Fruit fly (Drosophila melanogaster) whole organism, embryonic: ENCODE results near the gene CG9799.

Experiments
- Asciz ChIP-seq: fragments of 200-800 bp; sonication (Bioruptor generic); optimal IDR thresholded peaks from 2 replicates; lab custom pipeline; 2017; ENCODE audit warnings: missing biosample characterization, mild to moderate bottlenecking, missing genetic modification characterization, missing genetic modification reagents
- CG10147 ChIP-seq: fragments of 200-800 bp; sonication (Bioruptor generic); optimal IDR thresholded peaks from 2 replicates; lab custom pipeline; 2019; ENCODE audit warnings: missing biosample characterization, mild to moderate bottlenecking, missing genetic modification characterization, moderate library complexity
- CG11696 ChIP-seq: fragments of 200-800 bp; sonication (Bioruptor generic); IDR thresholded peaks from 2 replicates; pipeline ENCODE4 v1.3.6; 2022; ENCODE audit warnings: missing biosample characterization, missing genetic modification characterization
- CG13296 ChIP-seq: fragments of 200-800 bp; sonication (Bioruptor generic); optimal IDR thresholded peaks from 3 replicates; lab custom pipeline; 2018; ENCODE audit warnings: missing biosample characterization, mild to moderate bottlenecking, missing genetic modification characterization
- CG15696 ChIP-seq: fragments of 200-800 bp; sonication (Bioruptor generic); optimal IDR thresholded peaks from 2 replicates; lab custom pipeline; 2019; ENCODE audit warnings: missing biosample characterization, mild to moderate bottlenecking, missing genetic modification characterization, moderate library complexity
- CG16779 ChIP-seq: fragments of 200-800 bp; sonication (Bioruptor generic); IDR thresholded peaks from 2 replicates; pipeline ENCODE4 v1.3.6; 2022; ENCODE audit warnings: missing biosample characterization, missing genetic modification characterization
- CG17328 ChIP-seq: fragments of 200-800 bp; sonication (Bioruptor generic); IDR thresholded peaks from 2 replicates; pipeline ENCODE4 v1.3.6; 2022; ENCODE audit warnings: missing biosample characterization, missing genetic modification characterization
- CG17359 ChIP-seq: fragments of 200-800 bp; sonication (Bioruptor generic); optimal IDR thresholded peaks from 3 replicates; lab custom pipeline; 2018; ENCODE audit warnings: missing biosample characterization, mild to moderate bottlenecking, missing genetic modification characterization, moderate library complexity
- CG17568 ChIP-seq: fragments of 200-800 bp; sonication (Bioruptor generic); optimal IDR thresholded peaks from 2 replicates; lab custom pipeline; 2018; ENCODE audit warnings: missing biosample characterization, mild to moderate bottlenecking, missing genetic modification characterization, moderate library complexity
- CG18011 ChIP-seq: fragments of 200-800 bp; sonication (Bioruptor generic); optimal IDR thresholded peaks from 2 replicates; lab custom pipeline; 2017; ENCODE audit warnings: missing biosample characterization, missing genetic modification characterization, mild to moderate bottlenecking, moderate library complexity, missing genotype
- CG18476 ChIP-seq: fragments of 200-800 bp; sonication (Bioruptor generic); optimal IDR thresholded peaks from 2 replicates; lab custom pipeline; 2016; ENCODE audit warnings: missing biosample characterization, mild to moderate bottlenecking, missing genetic modification characterization
- CG18764 ChIP-seq: fragments of 200-800 bp; sonication (Bioruptor generic); optimal IDR thresholded peaks from 3 replicates; lab custom pipeline; 2016; ENCODE audit warnings: missing biosample characterization, missing genetic modification characterization
- CG2129 ChIP-seq: fragments of 200-800 bp; sonication (Bioruptor generic); IDR thresholded peaks from 2 replicates; pipeline ENCODE4 v1.3.6; 2022; ENCODE audit warnings: missing biosample characterization, missing genetic modification characterization; ENCODE audit not compliant: partially characterized antibody
- CG2712 ChIP-seq: fragments of 200-800 bp; optimal IDR thresholded peaks from 3 replicates; lab custom pipeline; 2019; ENCODE audit warnings: missing biosample characterization, mild to moderate bottlenecking, missing genetic modification characterization, moderate library complexity
- CG32532 ChIP-seq: fragments of 200-800 bp; sonication (Bioruptor generic); IDR thresholded peaks from 2 replicates; pipeline ENCODE4 v1.3.6; 2022; ENCODE audit warnings: missing biosample characterization, missing genetic modification characterization
- CG3281 ChIP-seq: fragments of 200-800 bp; sonication (Bioruptor generic); optimal IDR thresholded peaks from 3 replicates; lab custom pipeline; 2017; ENCODE audit warnings: missing biosample characterization, mild to moderate bottlenecking, missing genetic modification characterization
- CG33213 ChIP-seq: fragments of 200-800 bp; sonication (Bioruptor generic); optimal IDR thresholded peaks from 3 replicates; lab custom pipeline; 2016; ENCODE audit warnings: missing biosample characterization, missing genetic modification characterization
- CG6175 ChIP-seq: fragments of 200-800 bp; sonication (Bioruptor generic); IDR thresholded peaks from 3 replicates; pipeline ENCODE4 v1.3.6; 2022; ENCODE audit warnings: missing biosample characterization, missing genetic modification characterization
- CG8478 ChIP-seq: fragments of >200 bp; optimal IDR thresholded peaks from 2 replicates; lab custom pipeline; 2018
- CG9437 ChIP-seq: fragments of 200-800 bp; sonication (Bioruptor generic); optimal IDR thresholded peaks from 2 replicates; lab custom pipeline; 2018; ENCODE audit warnings: missing biosample characterization, mild to moderate bottlenecking, missing genetic modification characterization
- Chrac-16 ChIP-seq: fragments of 200-800 bp; sonication (Bioruptor generic); optimal IDR thresholded peaks from 3 replicates; lab custom pipeline; 2016; ENCODE audit warnings: missing biosample characterization, missing genetic modification characterization
- Hmx ChIP-seq: fragments of 200-800 bp; sonication (Bioruptor generic); optimal IDR thresholded peaks from 2 replicates; lab custom pipeline; 2016; ENCODE audit warnings: missing biosample characterization, missing genetic modification characterization
- Hr39 ChIP-seq: fragments of >200 bp; optimal IDR thresholded peaks from 2 replicates; lab custom pipeline; 2017
- Lpt ChIP-seq: fragments of >200 bp; optimal IDR thresholded peaks from 2 replicates; lab custom pipeline; 2018; ENCODE audit warnings: missing biosample characterization, missing genetic modification characterization
- Ptx1 ChIP-seq: fragments of 200-800 bp; sonication (Bioruptor generic); IDR thresholded peaks from 2 replicates; pipeline ENCODE4 v1.3.6; 2022; ENCODE audit warnings: missing biosample characterization, missing genetic modification characterization
- Rx ChIP-seq: fragments of 200-800 bp; sonication (Bioruptor generic); IDR thresholded peaks from 2 replicates; pipeline ENCODE4 v1.3.6; 2022; ENCODE audit warnings: missing biosample characterization, missing genetic modification characterization
- Trl ChIP-seq, 3 experiments: fragments of >200 bp in 2 of 3; fragments of 200-800 bp in 1 of 3; sonication (Bioruptor generic) in 1 of 3; optimal IDR thresholded peaks; 2 replicates in 1 of 3; 3 replicates in 2 of 3; lab custom pipeline; 2016 to 2017; ENCODE audit warnings: missing biosample characterization in 1 of 3, missing genetic modification characterization in 1 of 3
- bigmax ChIP-seq: fragments of 200-800 bp; sonication (Bioruptor generic); optimal IDR thresholded peaks from 2 replicates; lab custom pipeline; 2018; ENCODE audit warnings: missing biosample characterization, mild to moderate bottlenecking, missing genetic modification characterization
- cad ChIP-seq: fragments of >200 bp; optimal IDR thresholded peaks from 2 replicates; lab custom pipeline; 2017; ENCODE audit warnings: missing biosample characterization, missing genetic modification characterization
- croc ChIP-seq: fragments of 200-800 bp; sonication (Bioruptor generic); conservative IDR thresholded peaks from 3 replicates; pipeline ENCODE4 v1.3.6; 2022; ENCODE audit warnings: missing biosample characterization, missing genetic modification characterization
- dimm ChIP-seq: fragments of 200-800 bp; sonication (Bioruptor generic); IDR thresholded peaks from 2 replicates; pipeline ENCODE4 v1.3.6; 2022; ENCODE audit warnings: missing biosample characterization, missing genetic modification characterization
- dmrt99B ChIP-seq: fragments of 200-800 bp; sonication (Bioruptor generic); optimal IDR thresholded peaks from 2 replicates; lab custom pipeline; 2018; ENCODE audit warnings: missing biosample characterization, mild to moderate bottlenecking, missing genetic modification characterization, moderate library complexity
- fru ChIP-seq: fragments of >200 bp; optimal IDR thresholded peaks from 2 replicates; lab custom pipeline; 2017
- gcm ChIP-seq: fragments of 200-800 bp; sonication (Bioruptor generic); optimal IDR thresholded peaks from 2 replicates; lab custom pipeline; 2019; ENCODE audit warnings: missing biosample characterization, mild to moderate bottlenecking, missing genetic modification characterization, moderate library complexity
- gcm2 ChIP-seq: fragments of 200-800 bp; sonication (Bioruptor generic); optimal IDR thresholded peaks from 2 replicates; lab custom pipeline; 2016; ENCODE audit warnings: missing biosample characterization, missing genetic modification characterization
- gem ChIP-seq: fragments of 200-800 bp; sonication (Bioruptor generic); optimal IDR thresholded peaks from 2 replicates; lab custom pipeline; 2019; ENCODE audit warnings: missing biosample characterization, mild to moderate bottlenecking, missing genetic modification characterization, moderate library complexity
- gt ChIP-seq: fragments of 200-800 bp; sonication (Bioruptor generic); IDR thresholded peaks from 2 replicates; pipeline ENCODE4 v1.3.6; 2022; ENCODE audit warnings: missing biosample characterization, missing genetic modification characterization
- her ChIP-seq: fragments of 200-800 bp; sonication (Bioruptor generic); optimal IDR thresholded peaks from 2 replicates; lab custom pipeline; 2016; ENCODE audit warnings: missing biosample characterization, missing genetic modification characterization
- lbe ChIP-seq: fragments of 200-800 bp; sonication (Bioruptor generic); optimal IDR thresholded peaks from 2 replicates; lab custom pipeline; 2016; ENCODE audit warnings: missing biosample characterization, mild to moderate bottlenecking, missing genetic modification characterization
- org-1 ChIP-seq: fragments of 200-800 bp; sonication (Bioruptor generic); optimal IDR thresholded peaks from 2 replicates; lab custom pipeline; 2017; ENCODE audit warnings: missing biosample characterization, missing genetic modification characterization
- pita ChIP-seq: fragments of 200-800 bp; sonication (Bioruptor generic); optimal IDR thresholded peaks from 2 replicates; lab custom pipeline; 2017; ENCODE audit warnings: missing biosample characterization, mild to moderate bottlenecking, missing genetic modification characterization
- prd ChIP-seq, 3 experiments: fragments of >200 bp in 2 of 3; fragments of 200-800 bp in 1 of 3; sonication (Bioruptor generic) in 1 of 3; optimal IDR thresholded peaks in 2 of 3; IDR thresholded peaks in 1 of 3; 2 replicates in 2 of 3; 3 replicates in 1 of 3; pipeline versions ENCODE4 v1.3.6 to Lab custom; 2017 to 2022; ENCODE audit warnings: missing biosample characterization in 1 of 3, missing genetic modification characterization in 1 of 3
- psq ChIP-seq: fragments of 200-800 bp; sonication (Bioruptor generic); optimal IDR thresholded peaks from 2 replicates; lab custom pipeline; 2017; ENCODE audit warnings: missing biosample characterization, missing genetic modification characterization
- ranshi ChIP-seq: fragments of 200-800 bp; sonication (Bioruptor generic); IDR thresholded peaks from 2 replicates; pipeline ENCODE4 v1.3.6; 2022; ENCODE audit warnings: missing biosample characterization, missing genetic modification characterization
- rib ChIP-seq: fragments of 200-800 bp; sonication (Bioruptor generic); IDR thresholded peaks from 2 replicates; pipeline ENCODE4 v1.3.6; 2022; ENCODE audit warnings: missing biosample characterization, missing genetic modification characterization
- seq ChIP-seq: fragments of 200-800 bp; sonication (Bioruptor generic); IDR thresholded peaks from 2 replicates; pipeline ENCODE4 v1.3.6; 2022; ENCODE audit warnings: missing biosample characterization, missing genetic modification characterization
- tup ChIP-seq: fragments of 200-800 bp; sonication (Bioruptor generic); optimal IDR thresholded peaks from 2 replicates; lab custom pipeline; 2016; ENCODE audit warnings: missing biosample characterization, mild to moderate bottlenecking, missing genetic modification characterization, moderate library complexity
- unc-4 ChIP-seq: fragments of 200-800 bp; sonication (Bioruptor generic); IDR thresholded peaks from 2 replicates; pipeline ENCODE4 v1.3.6; 2022; ENCODE audit warnings: missing biosample characterization, missing genetic modification characterization; ENCODE audit not compliant: partially characterized antibody
- wek ChIP-seq: fragments of 200-800 bp; sonication (Bioruptor generic); optimal IDR thresholded peaks from 3 replicates; lab custom pipeline; 2018; ENCODE audit warnings: missing biosample characterization, mild to moderate bottlenecking, missing genetic modification characterization, moderate library complexity

CG9799 gene

dm6 chr3R:13381744-13382435, 6.6 kb downstream of the CG9799 start, which contains the start of the genes mRpS21 and Droj2 (continued):
- TF ChIP-seq CG17328 (peak; percentile 14; the same call in 1 of the 2 replicates), ranshi (peak; percentile 37; the same call in 1 of the 2 replicates), dimm (GFP tag; lab: Robert Waterston, UW) (no peak), pita (GFP tag; lab: Kevin White, UChicago) (no peak), seq (GFP tag; lab: Robert Waterston, UW) (no peak), Asciz (GFP tag; lab: Kevin White, UChicago) (no peak), Chrac-16 (GFP tag; lab: Kevin White, UChicago) (peak; percentile 65), croc (GFP tag; lab: Robert Waterston, UW) (peak; percentile 17; the same call in 1 of the 3 replicates), gt (GFP tag; lab: Robert Waterston, UW) (no peak), cad (no peak), CG33213 (GFP tag; lab: Kevin White, UChicago) (peak; percentile 28), CG17359 (tag; lab: Kevin White, UChicago) (peak; percentile 9), prd (optimal IDR thresholded peaks at IDR 0.05; lab: Kevin White, UChicago) (no peak), prd (GFP tag; IDR thresholded peaks at IDR 0.05; lab: Robert Waterston, UW) (peak; percentile 61), CG11696 (GFP tag; lab: Robert Waterston, UW) (peak; percentile 55; the same call in 1 of the 2 replicates), Hmx (GFP tag; lab: Kevin White, UChicago) (no peak), CG2129 (GFP tag; lab: Robert Waterston, UW) (no peak), Lpt (GFP tag; lab: Kevin White, UChicago) (no peak), bigmax (GFP tag; lab: Kevin White, UChicago) (no peak), CG18764 (no peak), Hr39 (no peak), CG18011 (GFP tag; lab: Kevin White, UChicago) (no peak), CG13296 (GFP tag; lab: Kevin White, UChicago) (peak; percentile 37), CG3281 (GFP tag; lab: Kevin White, UChicago) (peak; percentile 40), psq (GFP tag; lab: Kevin White, UChicago) (no peak), rib (GFP tag; lab: Robert Waterston, UW) (peak; percentile 31; the same call in 1 of the 2 replicates), gem (tag; lab: Kevin White, UChicago) (peak; percentile 71), CG15696 (tag; lab: Kevin White, UChicago) (peak; percentile 57), CG17568 (GFP tag; lab: Kevin White, UChicago) (no peak), CG18476 (GFP tag; lab: Kevin White, UChicago) (peak; percentile 16), dmrt99B (no peak), wek (GFP tag; lab: Kevin White, UChicago) (peak; percentile 0), gcm2 (GFP tag; lab: Kevin White, UChicago) (no peak), Ptx1 (GFP tag; lab: Robert Waterston, UW) (peak; percentile 37; the same call in 1 of the 2 replicates), Rx (GFP tag; lab: Robert Waterston, UW) (no peak), CG2712 (peak; percentile 64), CG6175 (GFP tag; lab: Robert Waterston, UW) (no peak), unc-4 (GFP tag; lab: Robert Waterston, UW) (no peak), gcm (GFP tag; lab: Kevin White, UChicago) (no peak), CG9437 (peak; percentile 20), lbe (GFP tag; lab: Kevin White, UChicago) (no peak), CG16779 (GFP tag; lab: Robert Waterston, UW) (no peak), tup (GFP tag; lab: Kevin White, UChicago) (no peak), CG8478 (no peak), CG32532 (GFP tag; lab: Robert Waterston, UW) (peak; percentile 49; the same call in 1 of the 2 replicates), her (GFP tag; lab: Kevin White, UChicago) (no peak), org-1 (no peak), Trl (optimal IDR thresholded peaks at IDR 0.05; lab: Kevin White, UChicago) (no peak), Trl (GFP tag; optimal IDR thresholded peaks at IDR 0.05; lab: Kevin White, UChicago) (peak; percentile 29), CG10147 (GFP tag; lab: Kevin White, UChicago) (peak; percentile 60), fru (lab: Kevin White, UChicago) (no peak)
